Fruit fly (Drosophila melanogaster) whole organism, embryonic: Measurements from ENCODE around the gene CG14286.

Experiments used
- Abd-B ChIP-seq: fragments of 200-800 bp; sonication (Bioruptor generic); optimal IDR thresholded peaks from 2 replicates; lab custom pipeline; 2018; ENCODE audit warnings: missing biosample characterization, mild to moderate bottlenecking, missing genetic modification characterization, moderate library complexity
- Aef1 ChIP-seq: fragments of 200-800 bp; sonication (Bioruptor generic); IDR thresholded peaks from 3 replicates; pipeline ENCODE4 v1.3.6; 2022; ENCODE audit warnings: missing biosample characterization, missing genetic modification characterization
- BEAF-32 ChIP-seq: fragments of 200-800 bp; sonication (Bioruptor generic); optimal IDR thresholded peaks from 3 replicates; lab custom pipeline; 2017; ENCODE audit warnings: missing biosample characterization, missing genetic modification characterization, mild to moderate bottlenecking, moderate library complexity, missing genetic modification reagents
- Bgb ChIP-seq: fragments of 200-800 bp; sonication (Bioruptor generic); IDR thresholded peaks from 2 replicates; pipeline ENCODE4 v1.3.6; 2022; ENCODE audit warnings: missing biosample characterization, missing genetic modification characterization; ENCODE audit not compliant: partially characterized antibody
- Blimp-1 ChIP-seq: fragments of 200-800 bp; sonication (Bioruptor generic); optimal IDR thresholded peaks from 3 replicates; lab custom pipeline; 2018; ENCODE audit warnings: missing biosample characterization, missing genetic modification characterization, mild to moderate bottlenecking, moderate library complexity, missing genetic modification reagents
- CG10462 ChIP-seq: fragments of 200-800 bp; sonication (Bioruptor generic); optimal IDR thresholded peaks from 2 replicates; lab custom pipeline; 2016; ENCODE audit warnings: missing biosample characterization, missing genetic modification characterization
- CG14441 ChIP-seq: fragments of 200-800 bp; sonication (Bioruptor generic); IDR thresholded peaks from 2 replicates; pipeline ENCODE4 v1.3.6; 2022; ENCODE audit warnings: missing biosample characterization, missing genetic modification characterization
- CG1603 ChIP-seq: fragments of 200-800 bp; sonication (Bioruptor generic); optimal IDR thresholded peaks from 2 replicates; lab custom pipeline; 2019; ENCODE audit warnings: missing biosample characterization, mild to moderate bottlenecking, missing genetic modification characterization, moderate library complexity
- CG18262 ChIP-seq: fragments of 200-800 bp; optimal IDR thresholded peaks from 3 replicates; lab custom pipeline; 2019; ENCODE audit warnings: missing biosample characterization, mild to moderate bottlenecking, missing genetic modification characterization, moderate library complexity
- CG18599 ChIP-seq: fragments of 200-800 bp; sonication (Bioruptor generic); optimal IDR thresholded peaks from 3 replicates; lab custom pipeline; 2017; ENCODE audit warnings: missing biosample characterization, missing genetic modification characterization, mild to moderate bottlenecking, moderate library complexity, missing genetic modification reagents
- CG2199 ChIP-seq: fragments of 200-800 bp; sonication (Bioruptor generic); IDR thresholded peaks from 3 replicates; pipeline ENCODE4 v1.3.6; 2022; ENCODE audit warnings: missing biosample characterization, missing genetic modification characterization
- CG3163 ChIP-seq: fragments of 200-800 bp; sonication (Bioruptor generic); optimal IDR thresholded peaks from 3 replicates; lab custom pipeline; 2016; ENCODE audit warnings: missing biosample characterization, missing genetic modification characterization
- CG4360 ChIP-seq: fragments of 200-800 bp; sonication (Bioruptor generic); IDR thresholded peaks from 2 replicates; pipeline ENCODE4 v1.3.6; 2022; ENCODE audit warnings: missing biosample characterization, missing genetic modification characterization
- CG4404 ChIP-seq: fragments of 200-800 bp; sonication (Bioruptor generic); IDR thresholded peaks from 2 replicates; pipeline ENCODE4 v1.3.6; 2022; ENCODE audit warnings: missing biosample characterization, missing genetic modification characterization
- CG4707 ChIP-seq: fragments of 200-800 bp; sonication (Bioruptor generic); optimal IDR thresholded peaks from 2 replicates; lab custom pipeline; 2018; ENCODE audit warnings: missing biosample characterization, mild to moderate bottlenecking, missing genetic modification characterization, moderate library complexity
- CG4854 ChIP-seq: fragments of 200-800 bp; sonication (Bioruptor generic); optimal IDR thresholded peaks from 2 replicates; lab custom pipeline; 2016; ENCODE audit warnings: missing biosample characterization, missing genetic modification characterization, inconsistent platforms
- CG7372 ChIP-seq: fragments of 200-800 bp; sonication (Bioruptor generic); IDR thresholded peaks from 2 replicates; pipeline ENCODE4 v1.3.6; 2022; ENCODE audit warnings: missing biosample characterization, missing genetic modification characterization
- Ets97D ChIP-seq: fragments of 200-800 bp; sonication (Bioruptor generic); optimal IDR thresholded peaks from 3 replicates; lab custom pipeline; 2016; ENCODE audit warnings: missing biosample characterization, missing genetic modification characterization
- Gug ChIP-seq: fragments of 200-800 bp; sonication (Bioruptor generic); IDR thresholded peaks from 4 replicates; pipeline ENCODE4 v1.3.6; 2022; ENCODE audit warnings: missing biosample characterization, missing genetic modification characterization
- H2.0 ChIP-seq: fragments of 200-800 bp; sonication (Bioruptor generic); IDR thresholded peaks from 2 replicates; pipeline ENCODE4 v1.3.6; 2022; ENCODE audit warnings: missing biosample characterization, missing genetic modification characterization
- HLH3B ChIP-seq: fragments of 200-800 bp; sonication (Bioruptor generic); IDR thresholded peaks from 2 replicates; pipeline ENCODE4 v1.3.6; 2022; ENCODE audit warnings: missing biosample characterization, missing genetic modification characterization
- Med ChIP-seq: fragments of 200-800 bp; sonication (Bioruptor generic); peaks from one replicate; lab custom pipeline; 2016; ENCODE audit warnings: missing biosample characterization, missing genetic modification characterization, mild to moderate bottlenecking, inconsistent platforms, moderate library complexity
- NK7.1 ChIP-seq: fragments of 200-800 bp; sonication (Bioruptor generic); optimal IDR thresholded peaks from 3 replicates; lab custom pipeline; 2016; ENCODE audit warnings: missing biosample characterization, missing genetic modification characterization
- Optix ChIP-seq: fragments of 200-800 bp; sonication (Bioruptor generic); IDR thresholded peaks from 3 replicates; pipeline ENCODE4 v1.3.6; 2022; ENCODE audit warnings: missing biosample characterization, missing genetic modification characterization
- Spps ChIP-seq: fragments of 200-800 bp; sonication (Bioruptor generic); optimal IDR thresholded peaks from 2 replicates; lab custom pipeline; 2018; ENCODE audit warnings: missing biosample characterization, mild to moderate bottlenecking, missing genetic modification characterization
- TFAM ChIP-seq: fragments of 200-800 bp; sonication (Bioruptor generic); optimal IDR thresholded peaks from 2 replicates; lab custom pipeline; 2017; ENCODE audit warnings: missing biosample characterization, missing genetic modification characterization, inconsistent platforms
- Xbp1 ChIP-seq: fragments of 200-800 bp; sonication (Bioruptor generic); optimal IDR thresholded peaks from 3 replicates; lab custom pipeline; 2016; ENCODE audit warnings: missing biosample characterization, mild to moderate bottlenecking, missing genetic modification characterization
- amos ChIP-seq: fragments of 200-800 bp; sonication (Bioruptor generic); IDR thresholded peaks from 2 replicates; pipeline ENCODE4 v1.3.6; 2022; ENCODE audit warnings: missing biosample characterization, missing genetic modification characterization; ENCODE audit not compliant: partially characterized antibody
- ap ChIP-seq: fragments of 200-800 bp; sonication (Bioruptor generic); IDR thresholded peaks from 2 replicates; pipeline ENCODE4 v1.3.6; 2022; ENCODE audit warnings: missing biosample characterization, missing genetic modification characterization
- ara ChIP-seq: fragments of 200-800 bp; sonication (Bioruptor generic); IDR thresholded peaks from 2 replicates; pipeline ENCODE4 v1.3.6; 2022; ENCODE audit warnings: missing biosample characterization, missing genetic modification characterization
- ase ChIP-seq: fragments of 200-800 bp; sonication (Bioruptor generic); IDR thresholded peaks from 3 replicates; pipeline ENCODE4 v1.3.6; 2022; ENCODE audit warnings: missing biosample characterization, missing genetic modification characterization
- chm ChIP-seq: fragments of 200-800 bp; sonication (Bioruptor generic); IDR thresholded peaks from 2 replicates; pipeline ENCODE4 v1.3.6; 2022; ENCODE audit warnings: missing biosample characterization, missing genetic modification characterization
- crol ChIP-seq: fragments of 200-800 bp; sonication (Bioruptor generic); IDR thresholded peaks from 2 replicates; pipeline ENCODE4 v1.3.6; 2022; ENCODE audit warnings: missing biosample characterization, missing genetic modification characterization
- ems ChIP-seq: fragments of 200-800 bp; sonication (Bioruptor generic); optimal IDR thresholded peaks from 3 replicates; lab custom pipeline; 2016; ENCODE audit warnings: missing biosample characterization, missing genetic modification characterization
- en ChIP-seq: fragments of 200-800 bp; sonication (Bioruptor generic); optimal IDR thresholded peaks from 2 replicates; lab custom pipeline; 2016; ENCODE audit warnings: missing biosample characterization, missing genetic modification characterization
- esg ChIP-seq: fragments of 200-800 bp; sonication (Bioruptor generic); conservative IDR thresholded peaks from 2 replicates; pipeline ENCODE4 v1.3.6; 2022; ENCODE audit warnings: missing biosample characterization, missing genetic modification characterization
- eve ChIP-seq, 2 experiments: fragments of >200 bp; optimal IDR thresholded peaks; 2 replicates each; lab custom pipeline; 2017; ENCODE audit warnings: missing biosample characterization in 2 of 2, missing genetic modification characterization in 2 of 2
- fd96Cb ChIP-seq: fragments of 200-800 bp; sonication (Bioruptor generic); optimal IDR thresholded peaks from 2 replicates; lab custom pipeline; 2018; ENCODE audit warnings: missing biosample characterization, mild to moderate bottlenecking, missing genetic modification characterization, moderate library complexity
- ham ChIP-seq: fragments of 200-800 bp; sonication (Bioruptor generic); IDR thresholded peaks from 2 replicates; pipeline ENCODE4 v1.3.6; 2022; ENCODE audit warnings: missing biosample characterization, missing genetic modification characterization
- insv ChIP-seq, 2 experiments: fragments of 200-800 bp; sonication (Bioruptor generic); optimal IDR thresholded peaks; 3 replicates each; lab custom pipeline; 2016 to 2018; ENCODE audit warnings: missing biosample characterization in 2 of 2, missing genetic modification characterization in 2 of 2
- jumu ChIP-seq: fragments of 200-800 bp; sonication (Bioruptor generic); optimal IDR thresholded peaks from 3 replicates; lab custom pipeline; 2016; ENCODE audit warnings: missing biosample characterization, missing genetic modification characterization
- ken ChIP-seq: fragments of 200-800 bp; sonication (Bioruptor generic); IDR thresholded peaks from 3 replicates; pipeline ENCODE4 v1.3.6; 2022; ENCODE audit warnings: missing biosample characterization, missing genetic modification characterization
- otp ChIP-seq: fragments of 200-800 bp; sonication (Bioruptor generic); IDR thresholded peaks from 3 replicates; pipeline ENCODE4, ENCODE4 v1.3.6; 2022; ENCODE audit warnings: missing biosample characterization, missing genetic modification characterization
- pan ChIP-seq, 4 experiments: fragments of >200 bp in 3 of 4; fragments of 200-800 bp in 1 of 4; sonication (Bioruptor generic) in 1 of 4; optimal IDR thresholded peaks in 3 of 4; IDR thresholded peaks in 1 of 4; 2 replicates each; pipeline versions ENCODE4 v1.3.6 to Lab custom; 2017 to 2022; ENCODE audit warnings: missing biosample characterization in 2 of 4, missing genetic modification characterization in 2 of 4, mixed read lengths in 1 of 4
- ranshi ChIP-seq: fragments of 200-800 bp; sonication (Bioruptor generic); IDR thresholded peaks from 2 replicates; pipeline ENCODE4 v1.3.6; 2022; ENCODE audit warnings: missing biosample characterization, missing genetic modification characterization
- row ChIP-seq: fragments of 200-800 bp; sonication (Bioruptor generic); IDR thresholded peaks from 3 replicates; pipeline ENCODE4 v1.3.6; 2022; ENCODE audit warnings: missing biosample characterization, missing genetic modification characterization
- sens ChIP-seq: fragments of 200-800 bp; sonication (Bioruptor generic); peaks from one replicate; lab custom pipeline; 2016; ENCODE audit warnings: missing biosample characterization, missing genetic modification characterization
- sisA ChIP-seq: fragments of 200-800 bp; sonication (Bioruptor generic); IDR thresholded peaks from 2 replicates; pipeline ENCODE4 v1.3.6; 2022; ENCODE audit warnings: missing biosample characterization, missing genetic modification characterization
- ssp ChIP-seq: fragments of 200-800 bp; sonication (Bioruptor generic); IDR thresholded peaks from 2 replicates; pipeline ENCODE4 v1.3.6; 2022; ENCODE audit warnings: missing biosample characterization, missing genetic modification characterization
- tin ChIP-seq: fragments of 200-800 bp; sonication (Bioruptor generic); optimal IDR thresholded peaks from 3 replicates; lab custom pipeline; 2016; ENCODE audit warnings: missing biosample characterization, missing genetic modification characterization
- z ChIP-seq: fragments of 200-800 bp; sonication (Bioruptor generic); IDR thresholded peaks from 3 replicates; pipeline ENCODE4 v1.3.6; 2022; ENCODE audit warnings: missing biosample characterization, missing genetic modification characterization

Gene CG14286

DNA sequence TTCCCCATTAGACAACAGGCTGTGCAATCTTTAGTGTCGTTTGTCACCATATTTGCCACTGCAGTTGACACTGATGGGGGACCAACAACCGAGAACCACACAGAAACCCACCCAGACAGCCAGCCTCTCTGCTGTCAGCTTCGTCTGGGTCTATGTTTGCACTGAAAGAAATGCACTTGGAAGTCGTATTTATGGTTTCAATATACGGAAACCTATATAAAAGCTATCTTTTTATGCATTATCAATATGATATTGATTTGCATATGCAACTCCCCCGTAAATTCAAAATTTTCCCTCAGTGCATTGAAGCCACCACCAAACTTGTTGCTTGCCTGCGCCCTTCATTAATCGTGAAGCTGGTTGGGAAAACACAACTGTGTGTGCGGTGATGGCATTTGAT lies 50.3 kb downstream of the CG14286 start (continued):
- TF ChIP-seq ranshi (GFP tag; lab: Robert Waterston, UW) (peak; percentile 34; the same call in 1 of the 2 replicates), CG18262 (peak; percentile 35), NK7.1 (GFP tag; lab: Kevin White, UChicago) (no peak), Xbp1 (GFP tag; lab: Kevin White, UChicago) (peak; percentile 19), sens (GFP tag; lab: Kevin White, UChicago) (peak; percentile 78), CG1603 (tag; lab: Kevin White, UChicago) (peak; percentile 37), insv (GFP tag; optimal IDR thresholded peaks at IDR 0.05; lab: Kevin White, UChicago) (no peak), Gug (GFP tag; lab: Robert Waterston, UW) (peak; percentile 18; the same call in 1 of the 4 replicates), sisA (GFP tag; lab: Robert Waterston, UW) (peak; percentile 56), CG2199 (GFP tag; lab: Robert Waterston, UW) (peak; percentile 59; the same call in 1 of the 3 replicates), CG4404 (GFP tag; lab: Robert Waterston, UW) (no peak), CG4707 (no peak), Ets97D (GFP tag; lab: Kevin White, UChicago) (no peak), esg (GFP tag; lab: Robert Waterston, UW) (0 out of 2 replicates have a peak, but pooled peaks have one; percentile 25), BEAF-32 (no peak), TFAM (no peak), fd96Cb (tag; lab: Kevin White, UChicago) (peak; percentile 17), ssp (0 out of 2 replicates have a peak, but pooled peaks have one; percentile 23), tin (GFP tag; lab: Kevin White, UChicago) (peak; percentile 17), HLH3B (peak; percentile 33; the same call in 1 of the 2 replicates), ken (GFP tag; lab: Robert Waterston, UW) (peak; percentile 40; the same call in 1 of the 3 replicates), en (GFP tag; lab: Kevin White, UChicago) (no peak), row (peak; percentile 21; the same call in 1 of the 3 replicates), ems (GFP tag; lab: Kevin White, UChicago) (no peak), pan (optimal IDR thresholded peaks at IDR 0.05; lab: Kevin White, UChicago) (no peak), pan (GFP tag; optimal IDR thresholded peaks at IDR 0.05 in 1 of 2, IDR thresholded peaks at IDR 0.05 in 1 of 2) (no peak), Spps (tag; lab: Kevin White, UChicago) (no peak), otp (GFP tag; lab: Robert Waterston, UW) (peak; percentile 41; the same call in 1 of the 3 replicates), ham (GFP tag; lab: Robert Waterston, UW) (no peak), ara (GFP tag; lab: Robert Waterston, UW) (peak; percentile 53; the same call in 1 of the 2 replicates), CG14441 (GFP tag; lab: Robert Waterston, UW) (0 out of 2 replicates have a peak, but pooled peaks have one; percentile 25), CG3163 (GFP tag; lab: Kevin White, UChicago) (no peak), ap (0 out of 2 replicates have a peak, but pooled peaks have one; percentile 9), CG4854 (no peak), Blimp-1 (GFP tag; lab: Kevin White, UChicago) (peak; percentile 30), CG7372 (no peak), jumu (GFP tag; lab: Kevin White, UChicago) (peak; percentile 15), CG10462 (GFP tag; lab: Kevin White, UChicago) (no peak), z (no peak), chm (GFP tag; lab: Robert Waterston, UW) (no peak), CG4360 (GFP tag; lab: Robert Waterston, UW) (peak; percentile 50), ase (GFP tag; lab: Robert Waterston, UW) (peak; percentile 54; the same call in 1 of the 3 replicates), Bgb (GFP tag; lab: Robert Waterston, UW) (no peak), amos (GFP tag; lab: Robert Waterston, UW) (no peak), Med (GFP tag; lab: Kevin White, UChicago) (peak; percentile 80), crol (GFP tag; lab: Robert Waterston, UW) (no peak), CG18599 (GFP tag; lab: Kevin White, UChicago) (no peak), Abd-B (no peak), Aef1 (GFP tag; lab: Robert Waterston, UW) (no peak), Optix (GFP tag; lab: Robert Waterston, UW) (peak; percentile 45; the same call in 1 of the 3 replicates), eve (GFP tag; optimal IDR thresholded peaks at IDR 0.05; lab: Kevin White, UChicago) (no peak), H2.0 (0 out of 2 replicates have a peak, but pooled peaks have one; percentile 22)
